Fruit fly (Drosophila melanogaster) whole organism, embryonic: ENCODE data around the gene CG12659.

ENCODE experiments used
- Ada2b ChIP-seq: fragments of 200-800 bp; sonication (Bioruptor generic); IDR thresholded peaks from 2 replicates; pipeline ENCODE4 v1.3.6; 2022; ENCODE audit warnings: missing biosample characterization, missing genetic modification characterization
- Adf1 ChIP-seq: fragments of 200-800 bp; sonication (Bioruptor generic); IDR thresholded peaks from 2 replicates; pipeline ENCODE4 v1.3.6; 2022; ENCODE audit warnings: missing biosample characterization, missing genetic modification characterization
- CG10147 ChIP-seq: fragments of 200-800 bp; sonication (Bioruptor generic); optimal IDR thresholded peaks from 2 replicates; lab custom pipeline; 2019; ENCODE audit warnings: missing biosample characterization, mild to moderate bottlenecking, missing genetic modification characterization, moderate library complexity
- CG13296 ChIP-seq: fragments of 200-800 bp; sonication (Bioruptor generic); optimal IDR thresholded peaks from 3 replicates; lab custom pipeline; 2018; ENCODE audit warnings: missing biosample characterization, mild to moderate bottlenecking, missing genetic modification characterization
- CG17385 ChIP-seq: fragments of 200-800 bp; sonication (Bioruptor generic); optimal IDR thresholded peaks from 3 replicates; lab custom pipeline; 2018; ENCODE audit warnings: missing biosample characterization, mild to moderate bottlenecking, missing genetic modification characterization
- CG3281 ChIP-seq: fragments of 200-800 bp; sonication (Bioruptor generic); optimal IDR thresholded peaks from 3 replicates; lab custom pipeline; 2017; ENCODE audit warnings: missing biosample characterization, mild to moderate bottlenecking, missing genetic modification characterization
- CG6254 ChIP-seq: fragments of 200-800 bp; sonication (Bioruptor generic); optimal IDR thresholded peaks from 3 replicates; lab custom pipeline; 2017; ENCODE audit warnings: mild to moderate bottlenecking, missing biosample characterization, missing genetic modification reagents, missing genetic modification characterization
- CG7745 ChIP-seq: fragments of 200-800 bp; sonication (Bioruptor generic); optimal IDR thresholded peaks from 2 replicates; lab custom pipeline; 2018; ENCODE audit warnings: missing biosample characterization, mild to moderate bottlenecking, missing genetic modification characterization, moderate library complexity
- CG8944 ChIP-seq: fragments of 200-800 bp; sonication (Bioruptor generic); optimal IDR thresholded peaks from 3 replicates; lab custom pipeline; 2016; ENCODE audit warnings: missing biosample characterization, missing genetic modification characterization
- CoRest ChIP-seq: fragments of 200-800 bp; sonication (Bioruptor generic); optimal IDR thresholded peaks from 3 replicates; lab custom pipeline; 2018; ENCODE audit warnings: missing biosample characterization, mild to moderate bottlenecking, missing genetic modification characterization, moderate library complexity
- ERR ChIP-seq: fragments of 200-800 bp; sonication (Bioruptor generic); optimal IDR thresholded peaks from 2 replicates; lab custom pipeline; 2016; ENCODE audit warnings: missing biosample characterization, missing genetic modification characterization
- HLH54F ChIP-seq: fragments of 200-800 bp; sonication (Bioruptor generic); optimal IDR thresholded peaks from 3 replicates; lab custom pipeline; 2016; ENCODE audit warnings: missing biosample characterization, missing genetic modification characterization
- Hr51 ChIP-seq, 2 experiments: fragments of 200-800 bp; sonication (Bioruptor generic); optimal IDR thresholded peaks; 2 replicates in 1 of 2; 3 replicates in 1 of 2; lab custom pipeline; 2016 to 2018; ENCODE audit warnings: missing biosample characterization in 2 of 2, missing genetic modification characterization in 2 of 2, mild to moderate bottlenecking in 1 of 2, moderate library complexity in 1 of 2
- Hr78 ChIP-seq, 2 experiments: fragments of 200-800 bp in 1 of 2; fragments of >200 bp in 1 of 2; sonication (Bioruptor generic) in 1 of 2; optimal IDR thresholded peaks; 2 replicates each; lab custom pipeline; 2017 to 2019; ENCODE audit warnings: missing biosample characterization in 2 of 2, missing genetic modification characterization in 2 of 2, mild to moderate bottlenecking in 1 of 2, moderate library complexity in 1 of 2
- Lpt ChIP-seq: fragments of >200 bp; optimal IDR thresholded peaks from 2 replicates; lab custom pipeline; 2018; ENCODE audit warnings: missing biosample characterization, missing genetic modification characterization
- Med ChIP-seq: fragments of 200-800 bp; sonication (Bioruptor generic); peaks from one replicate; lab custom pipeline; 2016; ENCODE audit warnings: missing biosample characterization, missing genetic modification characterization, mild to moderate bottlenecking, inconsistent platforms, moderate library complexity
- Mes4 ChIP-seq: fragments of 200-800 bp; sonication (Bioruptor generic); optimal IDR thresholded peaks from 2 replicates; lab custom pipeline; 2016; ENCODE audit warnings: missing biosample characterization, missing genetic modification characterization
- NK7.1 ChIP-seq: fragments of 200-800 bp; sonication (Bioruptor generic); optimal IDR thresholded peaks from 3 replicates; lab custom pipeline; 2016; ENCODE audit warnings: missing biosample characterization, missing genetic modification characterization
- NfI ChIP-seq: fragments of 200-800 bp; sonication (Bioruptor generic); optimal IDR thresholded peaks from 3 replicates; lab custom pipeline; 2018; ENCODE audit warnings: missing biosample characterization, mild to moderate bottlenecking, missing genetic modification characterization, moderate library complexity
- Pdp1 ChIP-seq, 2 experiments: fragments of 200-800 bp; sonication (Bioruptor generic); optimal IDR thresholded peaks; 3 replicates each; lab custom pipeline; 2016; ENCODE audit warnings: missing biosample characterization in 2 of 2, missing genetic modification characterization in 2 of 2, mild to moderate bottlenecking in 1 of 2, moderate library complexity in 1 of 2
- Side ChIP-seq: fragments of 200-800 bp; sonication (Bioruptor generic); optimal IDR thresholded peaks from 2 replicates; lab custom pipeline; 2016; ENCODE audit warnings: missing biosample characterization, missing genetic modification characterization
- Sin3A ChIP-seq: fragments of >200 bp; optimal IDR thresholded peaks from 2 replicates; lab custom pipeline; 2018
- Spps ChIP-seq: fragments of 200-800 bp; sonication (Bioruptor generic); optimal IDR thresholded peaks from 2 replicates; lab custom pipeline; 2018; ENCODE audit warnings: missing biosample characterization, mild to moderate bottlenecking, missing genetic modification characterization
- bigmax ChIP-seq: fragments of 200-800 bp; sonication (Bioruptor generic); optimal IDR thresholded peaks from 2 replicates; lab custom pipeline; 2018; ENCODE audit warnings: missing biosample characterization, mild to moderate bottlenecking, missing genetic modification characterization
- bsh ChIP-seq, 2 experiments: fragments of 200-800 bp; sonication (Bioruptor generic); optimal IDR thresholded peaks; 2 replicates each; lab custom pipeline; 2017 to 2018; ENCODE audit warnings: mild to moderate bottlenecking in 2 of 2, missing biosample characterization in 2 of 2, missing genetic modification characterization in 2 of 2, moderate library complexity in 1 of 2
- caup ChIP-seq: fragments of 200-800 bp; sonication (Bioruptor generic); optimal IDR thresholded peaks from 3 replicates; lab custom pipeline; 2017; ENCODE audit warnings: missing biosample characterization, mild to moderate bottlenecking, missing genetic modification characterization, moderate library complexity; ENCODE audit not compliant: severe bottlenecking
- chn ChIP-seq: fragments of 200-800 bp; sonication (Bioruptor generic); optimal IDR thresholded peaks from 2 replicates; lab custom pipeline; 2016; ENCODE audit warnings: missing biosample characterization, missing genetic modification characterization
- cwo ChIP-seq: fragments of 200-800 bp; sonication (Bioruptor generic); optimal IDR thresholded peaks from 3 replicates; lab custom pipeline; 2017; ENCODE audit warnings: missing biosample characterization, missing genetic modification characterization, mild to moderate bottlenecking, moderate library complexity, missing genetic modification reagents
- da ChIP-seq: fragments of 200-800 bp; sonication (Bioruptor generic); optimal IDR thresholded peaks from 2 replicates; lab custom pipeline; 2016; ENCODE audit warnings: missing biosample characterization, missing genetic modification characterization
- dysf ChIP-seq: fragments of 200-800 bp; sonication (Bioruptor generic); IDR thresholded peaks from 3 replicates; pipeline ENCODE4 v1.3.6; 2022; ENCODE audit warnings: missing biosample characterization, missing genetic modification characterization
- exex ChIP-seq: fragments of 200-800 bp; sonication (Bioruptor generic); optimal IDR thresholded peaks from 4 replicates; lab custom pipeline; 2018; ENCODE audit warnings: missing biosample characterization, mild to moderate bottlenecking, missing genetic modification characterization, moderate library complexity
- fd102C ChIP-seq: fragments of 200-800 bp; sonication (Bioruptor generic); optimal IDR thresholded peaks from 2 replicates; lab custom pipeline; 2018; ENCODE audit warnings: missing biosample characterization, mild to moderate bottlenecking, missing genetic modification characterization, moderate library complexity
- grau ChIP-seq: fragments of 200-800 bp; optimal IDR thresholded peaks from 3 replicates; lab custom pipeline; 2019; ENCODE audit warnings: missing biosample characterization, mild to moderate bottlenecking, missing genetic modification characterization, moderate library complexity
- grn ChIP-seq: fragments of 200-800 bp; sonication (Bioruptor generic); optimal IDR thresholded peaks from 3 replicates; lab custom pipeline; 2017; ENCODE audit warnings: missing biosample characterization, missing genetic modification characterization
- her ChIP-seq: fragments of 200-800 bp; sonication (Bioruptor generic); optimal IDR thresholded peaks from 2 replicates; lab custom pipeline; 2016; ENCODE audit warnings: missing biosample characterization, missing genetic modification characterization
- ind ChIP-seq: fragments of 200-800 bp; sonication (Bioruptor generic); optimal IDR thresholded peaks from 3 replicates; lab custom pipeline; 2016; ENCODE audit warnings: missing biosample characterization, missing genetic modification characterization
- kah ChIP-seq: fragments of 200-800 bp; sonication (Bioruptor generic); optimal IDR thresholded peaks from 2 replicates; lab custom pipeline; 2018; ENCODE audit warnings: missing biosample characterization, mild to moderate bottlenecking, missing genetic modification characterization
- lbe ChIP-seq: fragments of 200-800 bp; sonication (Bioruptor generic); optimal IDR thresholded peaks from 2 replicates; lab custom pipeline; 2016; ENCODE audit warnings: missing biosample characterization, mild to moderate bottlenecking, missing genetic modification characterization
- lilli ChIP-seq: fragments of 200-800 bp; sonication (Bioruptor generic); optimal IDR thresholded peaks from 3 replicates; lab custom pipeline; 2016; ENCODE audit warnings: missing biosample characterization, missing genetic modification characterization
- oc ChIP-seq: fragments of 200-800 bp; sonication (Bioruptor generic); optimal IDR thresholded peaks from 2 replicates; lab custom pipeline; 2018; ENCODE audit warnings: missing biosample characterization, mild to moderate bottlenecking, missing genetic modification characterization, moderate library complexity
- pho ChIP-seq: fragments of 200-800 bp; sonication (Bioruptor generic); optimal IDR thresholded peaks from 2 replicates; lab custom pipeline; 2016; ENCODE audit warnings: missing biosample characterization, missing genetic modification characterization
- pros ChIP-seq: fragments of 200-800 bp; sonication (Bioruptor generic); optimal IDR thresholded peaks from 3 replicates; lab custom pipeline; 2019; ENCODE audit warnings: missing biosample characterization, mild to moderate bottlenecking, missing genetic modification characterization, moderate library complexity
- pum ChIP-seq: fragments of 200-800 bp; sonication (Bioruptor generic); optimal IDR thresholded peaks from 2 replicates; lab custom pipeline; 2016; ENCODE audit warnings: missing biosample characterization, missing genetic modification characterization
- ranshi ChIP-seq: fragments of 200-800 bp; sonication (Bioruptor generic); IDR thresholded peaks from 2 replicates; pipeline ENCODE4 v1.3.6; 2022; ENCODE audit warnings: missing biosample characterization, missing genetic modification characterization
- sisA ChIP-seq: fragments of 200-800 bp; sonication (Bioruptor generic); IDR thresholded peaks from 2 replicates; pipeline ENCODE4 v1.3.6; 2022; ENCODE audit warnings: missing biosample characterization, missing genetic modification characterization
- sug ChIP-seq: fragments of 200-800 bp; optimal IDR thresholded peaks from 2 replicates; lab custom pipeline; 2019; ENCODE audit warnings: missing biosample characterization, mild to moderate bottlenecking, missing genetic modification characterization, moderate library complexity
- tna ChIP-seq: fragments of 200-800 bp; sonication (Bioruptor generic); IDR thresholded peaks from 2 replicates; pipeline ENCODE4 v1.3.6; 2022; ENCODE audit warnings: missing biosample characterization, missing genetic modification characterization; ENCODE audit not compliant: partially characterized antibody
- z ChIP-seq: fragments of 200-800 bp; sonication (Bioruptor generic); IDR thresholded peaks from 3 replicates; pipeline ENCODE4 v1.3.6; 2022; ENCODE audit warnings: missing biosample characterization, missing genetic modification characterization
- zfh1 ChIP-seq: fragments of 200-800 bp; sonication (Bioruptor generic); IDR thresholded peaks from 3 replicates; pipeline ENCODE4 v1.3.6; 2022; ENCODE audit warnings: missing biosample characterization, missing genetic modification characterization

The CG12659 gene

dm6 chrX:8601165-8601564 lies 9.6 kb upstream of the CG12659 start (continued):
- TF ChIP-seq ranshi (GFP tag; lab: Robert Waterston, UW) (0 out of 2 replicates have a peak, but pooled peaks have one; percentile 30), caup (GFP tag; lab: Kevin White, UChicago) (no peak), Side (GFP tag; lab: Kevin White, UChicago) (no peak), pho (no peak), CG13296 (GFP tag; lab: Kevin White, UChicago) (no peak), CG10147 (GFP tag; lab: Kevin White, UChicago) (no peak), da (GFP tag; lab: Kevin White, UChicago) (no peak), CG17385 (no peak), tna (GFP tag; lab: Robert Waterston, UW) (no peak), zfh1 (GFP tag; lab: Robert Waterston, UW) (peak; percentile 63), CG3281 (GFP tag; lab: Kevin White, UChicago) (no peak), NfI (GFP tag; lab: Kevin White, UChicago) (no peak), Spps (tag; lab: Kevin White, UChicago) (no peak), fd102C (no peak), her (no peak), ERR (GFP tag; lab: Kevin White, UChicago) (no peak), bigmax (GFP tag; lab: Kevin White, UChicago) (no peak), z (GFP tag; lab: Robert Waterston, UW) (no peak), oc (tag; lab: Kevin White, UChicago) (peak; percentile 57), pum (GFP tag; lab: Kevin White, UChicago) (no peak), sug (no peak), CoRest (no peak), CG6254 (GFP tag; lab: Kevin White, UChicago) (no peak), NK7.1 (GFP tag; lab: Kevin White, UChicago) (no peak)

DNA sequence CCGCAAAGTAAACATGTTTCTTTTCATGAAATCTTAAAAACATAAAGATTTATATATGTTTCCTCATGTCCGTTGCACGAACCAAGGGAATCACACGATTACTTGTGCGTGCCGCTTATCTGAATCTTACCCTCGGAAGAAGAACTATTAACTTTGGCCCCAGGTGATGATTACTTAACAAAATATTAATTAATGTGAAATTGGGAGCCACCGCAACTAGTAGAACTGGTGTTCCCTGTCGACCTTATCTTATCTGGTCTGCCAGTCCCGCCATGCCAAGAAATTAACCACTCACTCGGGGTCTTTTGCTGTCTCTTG lies 1.6 kb upstream of the CG12659 start:
- no peak for TF ChIP-seq sisA (GFP tag; lab: Robert Waterston, UW)
- TF ChIP-seq exex (tag; lab: Kevin White, UChicago): peak; percentile 64
- TF ChIP-seq Hr51 (GFP tag; optimal IDR thresholded peaks at IDR 0.05; lab: Kevin White, UChicago): no peak
- TF ChIP-seq grn: peak; percentile 55
- TF ChIP-seq grau (tag; lab: Kevin White, UChicago): peak; percentile 13
- peak in 1 of 2 experiments; percentile 66 for TF ChIP-seq Hr78 (GFP tag; optimal IDR thresholded peaks at IDR 0.05; lab: Kevin White, UChicago)
- peak; percentile 46 for TF ChIP-seq Med (GFP tag; lab: Kevin White, UChicago)
- TF ChIP-seq, all 482 proteins: peak for 5

DNA sequence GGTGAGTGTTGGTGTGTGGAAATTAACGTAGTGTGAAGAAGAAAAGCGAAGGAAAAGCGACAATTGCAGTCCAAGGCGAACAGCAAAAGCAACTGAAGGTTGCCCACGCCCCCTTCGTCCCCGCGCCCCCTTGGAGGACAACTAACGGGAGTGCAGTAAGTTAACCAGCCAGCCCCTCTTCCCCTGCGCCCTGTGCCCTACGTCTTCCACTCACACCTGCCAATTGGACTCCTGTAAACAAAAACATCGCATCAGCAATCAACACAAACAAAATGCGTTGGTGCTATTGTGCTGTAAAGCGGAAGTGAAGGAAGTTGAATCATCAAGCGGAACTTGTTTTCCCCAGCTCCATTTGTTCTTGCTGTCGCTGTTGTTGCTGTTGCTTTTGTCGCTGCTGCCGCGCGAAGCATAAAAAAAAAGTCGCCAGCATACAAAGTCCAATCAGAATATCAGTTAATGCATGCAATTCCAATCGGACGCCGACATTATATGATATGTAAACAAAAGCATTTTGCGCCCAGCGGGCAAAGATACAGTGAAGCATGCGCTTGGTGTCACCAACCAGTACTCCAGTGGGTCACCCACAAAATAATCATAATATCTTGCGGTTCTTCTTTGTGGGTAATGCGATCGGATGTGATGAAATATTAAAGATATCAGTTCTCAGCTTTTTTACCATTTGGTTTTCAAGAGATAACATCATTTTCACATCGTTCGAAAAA lies 1.1 kb upstream of the CG12659 start:
- peak; percentile 32 for TF ChIP-seq pros (GFP tag; lab: Kevin White, UChicago)
- peak; percentile 2 for TF ChIP-seq lilli
- no peak for TF ChIP-seq HLH54F
- TF ChIP-seq bsh (GFP tag; optimal IDR thresholded peaks at IDR 0.05; lab: Kevin White, UChicago): peak in 1 of 2 experiments; percentile 50
- no peak for TF ChIP-seq ind (GFP tag; lab: Kevin White, UChicago)
- peak in 1 of 2 experiments; percentile 3 for TF ChIP-seq Pdp1 (GFP tag; optimal IDR thresholded peaks at IDR 0.05; lab: Kevin White, UChicago)
- TF ChIP-seq Lpt: no peak
- peak; percentile 2 for TF ChIP-seq lbe
- no peak for TF ChIP-seq CG7745
- TF ChIP-seq Mes4: no peak
- no peak for TF ChIP-seq dysf (GFP tag; lab: Robert Waterston, UW)
- TF ChIP-seq cwo (GFP tag; lab: Kevin White, UChicago): no peak
- no peak for TF ChIP-seq Ada2b (GFP tag; lab: Robert Waterston, UW)
- TF ChIP-seq CG8944: no peak
- TF ChIP-seq chn (GFP tag; lab: Kevin White, UChicago): no peak
- peak; percentile 2 for TF ChIP-seq kah (GFP tag; lab: Kevin White, UChicago)
- no peak for TF ChIP-seq Sin3A (lab: Kevin White, UChicago)
- TF ChIP-seq Adf1 (GFP tag; lab: Robert Waterston, UW): no peak
